Worm (Caenorhabditis elegans) whole organism, L2 larva: ENCODE data around the gene ztf-8.
A peak's percentile ranks its signal among the peaks of the same experiment; 100 is the strongest.

ENCODE experiments used
- C34F6.9 ChIP-seq: fragments of 150-350 bp; optimal IDR thresholded peaks from 2 replicates; lab custom pipeline; 2014; ENCODE audit warnings: missing biosample characterization, missing genetic modification characterization
- F13H6.1 ChIP-seq: sonication (generic microtip); optimal IDR thresholded peaks from 2 replicates; lab custom pipeline; 2016; ENCODE audit warnings: missing genetic modification characterization, missing compliant biosample characterization
- R02D3.7 ChIP-seq: fragments of 150-350 bp; optimal IDR thresholded peaks from 2 replicates; lab custom pipeline; 2014; ENCODE audit warnings: missing biosample characterization, missing genetic modification characterization
- alr-1 ChIP-seq: fragments of 150-350 bp; optimal IDR thresholded peaks from 2 replicates; lab custom pipeline; 2014; ENCODE audit warnings: missing biosample characterization, missing genetic modification characterization
- aly-2 ChIP-seq: fragments of 150-350 bp; optimal IDR thresholded peaks from 2 replicates; lab custom pipeline; 2014; ENCODE audit warnings: missing biosample characterization, missing genetic modification characterization
- ama-1 ChIP-seq: fragments of 150-350 bp; optimal IDR thresholded peaks from 2 replicates; lab custom pipeline; 2018; ENCODE audit warnings: inconsistent platforms
- blmp-1 ChIP-seq: sonication (generic microtip); optimal IDR thresholded peaks from 2 replicates; lab custom pipeline; 2017; ENCODE audit warnings: missing genetic modification characterization, mild to moderate bottlenecking, missing compliant biosample characterization, antibody characterized with exemption, moderate library complexity; ENCODE audit not compliant: insufficient read depth
- ceh-16 ChIP-seq: fragments of 150-350 bp; optimal IDR thresholded peaks from 2 replicates; lab custom pipeline; 2014; ENCODE audit warnings: missing biosample characterization, missing genetic modification characterization
- ceh-82 ChIP-seq: fragments of 150-350 bp; optimal IDR thresholded peaks from 2 replicates; lab custom pipeline; 2014; ENCODE audit warnings: missing biosample characterization, missing genetic modification characterization
- crh-2 ChIP-seq: sonication (generic microtip); optimal IDR thresholded peaks from 2 replicates; lab custom pipeline; 2017; ENCODE audit warnings: missing biosample characterization, missing genetic modification characterization
- egl-27 ChIP-seq: sonication (generic microtip); optimal IDR thresholded peaks from 3 replicates; lab custom pipeline; 2017; ENCODE audit warnings: missing biosample characterization, missing genetic modification reagents, missing genetic modification characterization
- elt-1 ChIP-seq: fragments of 150-350 bp; optimal IDR thresholded peaks from 2 replicates; lab custom pipeline; 2014; ENCODE audit warnings: missing biosample characterization, missing genetic modification characterization
- elt-3 ChIP-seq: sonication (generic microtip); optimal IDR thresholded peaks from 2 replicates; lab custom pipeline; 2017; ENCODE audit warnings: missing biosample characterization, missing genetic modification characterization
- gmeb-1 ChIP-seq: fragments of 150-350 bp; optimal IDR thresholded peaks from 2 replicates; lab custom pipeline; 2014; ENCODE audit warnings: missing biosample characterization, missing genetic modification characterization
- lin-11 ChIP-seq: fragments of 150-350 bp; sonication (generic microtip); optimal IDR thresholded peaks from 2 replicates; lab custom pipeline; 2014; ENCODE audit warnings: missing biosample characterization, missing genetic modification characterization, inconsistent platforms, mixed read lengths
- lin-13 ChIP-seq: fragments of 150-350 bp; optimal IDR thresholded peaks from 2 replicates; lab custom pipeline; 2014; ENCODE audit warnings: missing biosample characterization, missing genetic modification reagents, missing genetic modification characterization
- mab-5 ChIP-seq: fragments of 150-350 bp; optimal IDR thresholded peaks from 2 replicates; lab custom pipeline; 2014; ENCODE audit warnings: missing biosample characterization, missing genetic modification characterization
- mbf-1 ChIP-seq: sonication (generic microtip); optimal IDR thresholded peaks from 2 replicates; lab custom pipeline; 2017; ENCODE audit warnings: missing biosample characterization, missing genetic modification characterization
- nhr-10 ChIP-seq: sonication (generic microtip); optimal IDR thresholded peaks from 2 replicates; lab custom pipeline; 2017; ENCODE audit warnings: missing biosample characterization, missing genetic modification characterization
- nhr-129 ChIP-seq: fragments of 150-350 bp; optimal IDR thresholded peaks from 2 replicates; lab custom pipeline; 2014; ENCODE audit warnings: missing biosample characterization, missing genetic modification characterization
- nhr-237 ChIP-seq: fragments of 150-350 bp; optimal IDR thresholded peaks from 2 replicates; lab custom pipeline; 2014; ENCODE audit warnings: missing biosample characterization, missing genetic modification characterization
- nhr-25 ChIP-seq: fragments of 150-350 bp; sonication (generic microtip); optimal IDR thresholded peaks from 3 replicates; lab custom pipeline; 2014; ENCODE audit warnings: missing biosample characterization, missing genetic modification characterization
- nhr-77 ChIP-seq: fragments of 150-350 bp; optimal IDR thresholded peaks from 2 replicates; lab custom pipeline; 2014; ENCODE audit warnings: missing biosample characterization, missing genetic modification characterization
- skn-1 ChIP-seq: sonication (generic microtip); optimal IDR thresholded peaks from 2 replicates; lab custom pipeline; 2017; ENCODE audit warnings: missing biosample characterization, missing genetic modification characterization
- sma-3 ChIP-seq: sonication (generic microtip); optimal IDR thresholded peaks from 2 replicates; lab custom pipeline; 2016; ENCODE audit warnings: missing genetic modification reagents, missing genetic modification characterization, missing compliant biosample characterization
- unc-39 ChIP-seq: fragments of 150-350 bp; optimal IDR thresholded peaks from 2 replicates; lab custom pipeline; 2014; ENCODE audit warnings: missing biosample characterization, missing genetic modification characterization
- unc-55 ChIP-seq: fragments of 150-350 bp; sonication (generic microtip); optimal IDR thresholded peaks from 3 replicates; lab custom pipeline; 2014; ENCODE audit warnings: missing biosample characterization, missing genetic modification reagents, missing genetic modification characterization
- unc-62 ChIP-seq: fragments of 150-350 bp; optimal IDR thresholded peaks from 2 replicates; lab custom pipeline; 2014; ENCODE audit warnings: missing biosample characterization, missing genetic modification reagents, missing genetic modification characterization
- zag-1 ChIP-seq: fragments of 150-350 bp; optimal IDR thresholded peaks from 2 replicates; lab custom pipeline; 2014; ENCODE audit warnings: missing biosample characterization, missing genetic modification characterization
- ztf-1 ChIP-seq: fragments of 200-800 bp; sonication (Bioruptor generic); conservative IDR thresholded peaks from 2 replicates; pipeline ENCODE4 v1.3.6; 2022; ENCODE audit warnings: missing genetic modification characterization, missing compliant biosample characterization
- ztf-11 ChIP-seq: sonication (generic microtip); optimal IDR thresholded peaks from 2 replicates; lab custom pipeline; 2017; ENCODE audit warnings: missing biosample characterization, missing genetic modification characterization
- ztf-4 ChIP-seq: fragments of 150-350 bp; optimal IDR thresholded peaks from 2 replicates; lab custom pipeline; 2014; ENCODE audit warnings: missing biosample characterization, missing genetic modification characterization

ztf-8 gene

DNA sequence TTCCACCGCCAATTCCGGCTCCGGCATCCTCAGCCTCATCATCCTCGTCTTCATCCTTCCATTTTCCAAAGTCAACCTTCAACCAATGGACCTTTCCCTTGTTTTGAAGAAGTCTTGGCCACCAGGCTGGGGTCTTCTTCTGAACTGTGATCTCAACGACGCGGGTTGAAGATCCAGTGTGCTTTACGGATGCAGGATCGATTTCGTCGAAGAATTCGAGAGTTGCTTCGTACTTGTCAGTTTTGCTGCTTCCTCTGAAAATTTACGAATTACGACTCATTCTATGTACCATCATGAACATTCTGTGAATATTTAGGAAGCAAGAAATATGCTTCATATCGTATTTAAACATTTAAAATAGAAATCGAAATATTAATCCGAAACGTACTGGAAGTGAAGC is 979 bp upstream of the ztf-8 start:
- TF ChIP-seq unc-62 (GFP tag; lab: Kevin White, UChicago) = no peak
- TF ChIP-seq ama-1 (lab: Kevin White, UChicago) = peak; percentile 15
- TF ChIP-seq nhr-129 (tag; lab: Kevin White, UChicago) = peak; percentile 15
- no peak for TF ChIP-seq ztf-1 (GFP tag; lab: Robert Waterston, UW)

DNA sequence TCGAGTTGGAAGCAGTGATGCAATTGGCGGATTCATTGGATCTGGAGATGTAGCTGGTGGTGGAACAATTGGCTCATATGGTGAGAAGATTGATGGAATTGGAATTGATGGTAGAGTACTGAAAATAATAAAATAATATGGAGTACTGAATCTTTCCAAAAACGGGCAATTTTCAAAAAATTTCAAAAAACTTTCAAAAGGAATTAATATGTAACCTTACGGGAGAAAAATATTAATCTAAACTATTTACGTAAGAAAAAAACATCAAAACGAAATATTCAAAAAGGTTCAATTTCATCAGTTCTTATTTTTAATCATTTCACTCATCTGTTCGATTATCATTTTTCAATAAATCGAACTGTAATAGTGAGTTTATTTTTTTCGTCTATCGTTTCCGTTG is 3.5 kb downstream of the ztf-8 start, which contains the start of gene ZC395.4:
TSS of gene ZC395.4 (plus strand) at position 301 of the 400 bp plus-strand sequence.
- no peak for TF ChIP-seq F13H6.1 (tag; lab: Kevin White, UChicago)
- TF ChIP-seq unc-55 (GFP tag; lab: Kevin White, UChicago) = no peak
- no peak for TF ChIP-seq zag-1
- no peak for TF ChIP-seq lin-11
- no peak for TF ChIP-seq egl-27
- TF ChIP-seq ama-1 (lab: Kevin White, UChicago) = no peak
- no peak for TF ChIP-seq sma-3 (GFP tag; lab: Kevin White, UChicago)
- no peak for TF ChIP-seq nhr-237
- no peak for TF ChIP-seq ztf-4
- TF ChIP-seq elt-3 = no peak
- TF ChIP-seq nhr-25 (tag; lab: Kevin White, UChicago) = no peak
- no peak for TF ChIP-seq R02D3.7 (tag; lab: Kevin White, UChicago)
- no peak for TF ChIP-seq mbf-1
- TF ChIP-seq blmp-1 = no peak
- no peak for TF ChIP-seq nhr-10 (tag; lab: Kevin White, UChicago)
- no peak for TF ChIP-seq unc-39
- no peak for TF ChIP-seq nhr-129 (tag; lab: Kevin White, UChicago)
- TF ChIP-seq nhr-77 (tag; lab: Kevin White, UChicago) = no peak
- TF ChIP-seq aly-2 = no peak
- TF ChIP-seq ceh-82 (tag; lab: Kevin White, UChicago) = no peak

DNA sequence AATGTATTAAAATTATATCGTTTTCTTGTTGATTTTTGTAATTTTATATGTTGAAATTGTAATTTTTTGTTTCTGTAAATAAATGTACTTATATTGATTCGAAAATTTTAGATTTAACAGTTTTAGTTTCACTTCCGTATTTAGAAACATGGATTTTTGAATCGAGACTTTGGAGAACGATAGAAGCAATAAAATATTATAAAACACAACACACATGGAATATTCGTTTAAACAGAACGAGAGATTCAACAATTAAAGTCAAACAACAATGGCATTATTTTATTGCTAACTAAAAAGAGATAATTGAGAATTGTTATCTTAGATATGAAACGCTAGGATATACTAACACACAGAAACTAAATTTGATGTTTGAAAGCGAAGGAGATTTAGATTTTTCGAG is 4.8 kb downstream of the ztf-8 start:
- TF ChIP-seq alr-1 (no peak), nhr-10 (tag; lab: Kevin White, UChicago) (no peak), ceh-16 (no peak), zag-1 (no peak), unc-62 (GFP tag; lab: Kevin White, UChicago) (no peak), nhr-25 (tag; lab: Kevin White, UChicago) (no peak), ceh-82 (tag; lab: Kevin White, UChicago) (no peak), lin-13 (no peak), gmeb-1 (tag; lab: Kevin White, UChicago) (no peak), ztf-11 (tag; lab: Kevin White, UChicago) (no peak), nhr-77 (tag; lab: Kevin White, UChicago) (no peak), skn-1 (tag; lab: Kevin White, UChicago) (no peak)

DNA sequence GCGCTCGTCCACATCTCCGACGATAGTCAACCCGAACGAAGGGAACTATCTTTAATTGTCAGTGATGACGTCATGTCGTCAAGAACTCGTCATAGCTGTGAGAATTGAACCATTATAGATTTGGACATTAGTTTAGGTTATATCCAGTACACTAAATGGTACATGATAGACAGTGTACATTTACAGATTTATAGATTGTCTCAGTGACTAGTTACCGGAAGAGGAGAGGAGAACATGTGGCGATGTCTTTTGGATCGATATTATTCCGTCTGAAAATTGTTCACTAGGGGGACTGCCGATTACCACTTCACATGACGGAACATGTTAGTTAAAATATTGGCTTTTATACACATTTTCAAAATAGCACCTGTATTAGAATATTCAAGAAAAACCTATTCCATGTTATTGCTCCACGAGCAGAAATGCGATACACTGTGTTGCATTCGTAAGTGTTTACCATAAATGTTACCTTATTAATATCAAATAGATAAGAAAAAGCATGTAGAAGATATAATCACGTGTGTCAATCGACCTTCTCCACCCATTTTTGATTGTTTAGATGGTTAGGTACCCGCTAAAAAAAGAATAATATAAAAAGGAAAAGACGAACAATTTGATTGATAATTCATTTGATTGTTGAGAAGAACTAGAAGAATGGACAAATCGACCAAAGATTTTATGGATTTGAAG is 5.9 kb downstream of the ztf-8 start, which contains the start of gene ZC395.5:
TSS of gene ZC395.5 (plus strand) at position 632 of the 690 bp plus-strand sequence.
- TF ChIP-seq crh-2 = peak; percentile 28
- TF ChIP-seq gmeb-1 (tag; lab: Kevin White, UChicago) = peak; percentile 59
- TF ChIP-seq ztf-11 (tag; lab: Kevin White, UChicago) = no peak
- no peak for TF ChIP-seq elt-1 (tag; lab: Kevin White, UChicago)

DNA sequence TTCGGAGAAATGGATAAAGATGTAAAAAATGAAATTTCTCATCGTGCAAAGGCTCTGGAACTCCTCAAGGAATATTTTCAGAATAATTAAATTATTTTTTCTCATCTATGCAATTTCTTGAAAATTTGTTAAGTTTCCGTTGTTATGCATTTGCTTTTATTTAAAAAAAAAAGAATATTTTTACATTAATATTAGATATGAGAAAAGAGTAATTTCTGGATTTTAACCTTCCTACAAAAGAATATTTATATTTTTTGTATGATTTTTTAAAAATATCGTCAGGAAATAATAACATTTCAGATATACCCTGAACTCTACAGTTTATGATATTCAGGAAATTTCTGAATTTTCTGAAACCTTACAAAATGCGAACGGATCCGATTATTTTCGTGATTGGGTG is 8.5 kb downstream of the ztf-8 start, which contains the start of gene gro-1:
TSS of gene gro-1 (plus strand) at position 301 of the 400 bp plus-strand sequence.
- TF ChIP-seq elt-1 (tag; lab: Kevin White, UChicago) (no peak), ceh-82 (tag; lab: Kevin White, UChicago) (no peak), mab-5 (no peak), C34F6.9 (no peak), crh-2 (no peak), sma-3 (GFP tag; lab: Kevin White, UChicago) (no peak), zag-1 (no peak), F13H6.1 (tag; lab: Kevin White, UChicago) (no peak)
- TF ChIP-seq, all 48 proteins: peak for 0
